Fruit fly (Drosophila melanogaster): ENCODE measurements around the gene spen.
A peak's percentile ranks its signal among the peaks of the same experiment; 100 is the strongest.

- no peak for TF ChIP-seq CG10565 (GFP tag; optimal IDR thresholded peaks at IDR 0.05)
- no peak for TF ChIP-seq CG4404 (GFP tag; IDR thresholded peaks at IDR 0.05)
- TF ChIP-seq gsb-n (tag; optimal IDR thresholded peaks at IDR 0.05) = no peak
- no peak for TF ChIP-seq tap (tag; optimal IDR thresholded peaks at IDR 0.05)
- no peak for TF ChIP-seq CG34224 (GFP tag; IDR thresholded peaks at IDR 0.05; ENCODE audit: partially characterized antibody)
- no peak for TF ChIP-seq CG8478 (optimal IDR thresholded peaks at IDR 0.05)
- TF ChIP-seq Trl (optimal IDR thresholded peaks at IDR 0.05) = no peak
- TF ChIP-seq Trl (GFP tag; optimal IDR thresholded peaks at IDR 0.05) = no peak
- TF ChIP-seq CG1602 (GFP tag; optimal IDR thresholded peaks at IDR 0.05) = no peak
- no peak for TF ChIP-seq CG15601 (tag; optimal IDR thresholded peaks at IDR 0.05)
- TF ChIP-seq Sox100B (GFP tag; optimal IDR thresholded peaks at IDR 0.05) = no peak
- 0 out of 2 replicates have a peak, but pooled peaks have one; percentile 18 for TF ChIP-seq CG11696 (GFP tag; IDR thresholded peaks at IDR 0.05)
- TF ChIP-seq CG13123 (GFP tag; optimal IDR thresholded peaks at IDR 0.05) = no peak
Measured at dm6 chr2L:128296-128715, 30.5 kb upstream of the spen start.
